Worm (Caenorhabditis elegans) whole organism, L1 larva: Measurements from ENCODE around the gene Y66C5A.2.

Experiments
- C04F5.9 ChIP-seq: sonication (generic microtip); optimal IDR thresholded peaks from 2 replicates; lab custom pipeline; 2016; ENCODE audit warnings: missing genetic modification characterization, missing compliant biosample characterization
- C16A3.4 ChIP-seq: fragments of 150-350 bp; optimal IDR thresholded peaks from 2 replicates; lab custom pipeline; 2014; ENCODE audit warnings: missing biosample characterization, missing genetic modification characterization
- F16B12.6 ChIP-seq: fragments of 150-350 bp; optimal IDR thresholded peaks from 2 replicates; lab custom pipeline; 2014; ENCODE audit warnings: missing biosample characterization, missing genetic modification characterization
- aha-1 ChIP-seq: fragments of 150-350 bp; optimal IDR thresholded peaks from 2 replicates; lab custom pipeline; 2014; ENCODE audit warnings: missing biosample characterization, missing genetic modification characterization
- aly-2 ChIP-seq: fragments of 150-350 bp; optimal IDR thresholded peaks from 2 replicates; lab custom pipeline; 2014; ENCODE audit warnings: missing biosample characterization, missing genetic modification characterization
- blmp-1 ChIP-seq: fragments of 150-350 bp; optimal IDR thresholded peaks from 2 replicates; lab custom pipeline; 2014; ENCODE audit warnings: missing biosample characterization, missing genetic modification characterization
- ceh-63 ChIP-seq: fragments of 200-800 bp; sonication (Bioruptor generic); optimal IDR thresholded peaks from 2 replicates; lab custom pipeline; 2018; ENCODE audit warnings: mild to moderate bottlenecking, missing genetic modification characterization, missing compliant biosample characterization
- ceh-82 ChIP-seq, 3 experiments: fragments of 150-350 bp in 1 of 3; sonication (generic microtip) in 2 of 3; optimal IDR thresholded peaks; 2 replicates each; lab custom pipeline; 2014 to 2017; ENCODE audit warnings: missing biosample characterization in 3 of 3, missing genetic modification characterization in 3 of 3
- ceh-90 ChIP-seq: sonication (generic microtip); optimal IDR thresholded peaks from 2 replicates; lab custom pipeline; 2016; ENCODE audit warnings: missing genetic modification characterization, missing compliant biosample characterization
- ces-1 ChIP-seq: fragments of 150-350 bp; optimal IDR thresholded peaks from 2 replicates; lab custom pipeline; 2014; ENCODE audit warnings: missing biosample characterization, missing genetic modification reagents, missing genetic modification characterization
- dpl-1 ChIP-seq, 3 experiments: fragments of 150-350 bp in 2 of 3; sonication (generic microtip) in 1 of 3; optimal IDR thresholded peaks; 2 replicates each; lab custom pipeline; 2014 to 2017; ENCODE audit warnings: missing biosample characterization in 3 of 3, missing genetic modification characterization in 3 of 3, missing genetic modification reagents in 3 of 3
- egl-13 ChIP-seq: sonication (generic microtip); optimal IDR thresholded peaks from 2 replicates; lab custom pipeline; 2016; ENCODE audit warnings: missing genotype, missing genetic modification reagents, missing genetic modification characterization, missing compliant biosample characterization
- egl-27 ChIP-seq, 2 experiments: fragments of 150-350 bp in 1 of 2; sonication (generic microtip); optimal IDR thresholded peaks; 3 replicates each; lab custom pipeline; 2017 to 2018; ENCODE audit warnings: missing biosample characterization in 2 of 2, missing genetic modification characterization in 2 of 2, missing genetic modification reagents in 2 of 2
- elt-2 ChIP-seq: sonication (generic microtip); optimal IDR thresholded peaks from 2 replicates; lab custom pipeline; 2016; ENCODE audit warnings: missing genetic modification characterization, mild to moderate bottlenecking, inconsistent platforms, missing compliant biosample characterization, missing genetic modification reagents
- elt-3 ChIP-seq, 6 experiments: fragments of 150-350 bp in 1 of 6; sonication (generic microtip); optimal IDR thresholded peaks; 2 replicates each; lab custom pipeline; 2017 to 2018; ENCODE audit warnings: missing biosample characterization in 6 of 6, missing genetic modification characterization in 6 of 6, inconsistent platforms in 1 of 6
- ets-5 ChIP-seq: fragments of 200-800 bp; sonication (Bioruptor generic); IDR thresholded peaks from 2 replicates; pipeline ENCODE4 v1.3.6; 2022; ENCODE audit warnings: missing genetic modification characterization, missing compliant biosample characterization
- fkh-10 ChIP-seq: sonication (generic microtip); optimal IDR thresholded peaks from 2 replicates; lab custom pipeline; 2017; ENCODE audit warnings: missing biosample characterization, missing genetic modification reagents, missing genetic modification characterization
- fkh-4 ChIP-seq: sonication (generic microtip); optimal IDR thresholded peaks from 2 replicates; lab custom pipeline; 2016; ENCODE audit warnings: missing compliant biosample characterization, missing genetic modification characterization, borderline replicate concordance
- fkh-8 ChIP-seq: sonication (generic microtip); optimal IDR thresholded peaks from 2 replicates; lab custom pipeline; 2016; ENCODE audit warnings: mild to moderate bottlenecking, missing genetic modification characterization, missing compliant biosample characterization
- grh-1 ChIP-seq: fragments of 200-800 bp; sonication (Bioruptor generic); IDR thresholded peaks from 2 replicates; pipeline ENCODE4 v1.3.6; 2022; ENCODE audit warnings: missing genetic modification reagents, missing genetic modification characterization, missing compliant biosample characterization
- hlh-17 ChIP-seq: fragments of 200-800 bp; sonication (Bioruptor generic); optimal IDR thresholded peaks from 2 replicates; lab custom pipeline; 2018; ENCODE audit warnings: missing genetic modification characterization, mild to moderate bottlenecking, missing compliant biosample characterization, moderate library complexity, borderline replicate concordance
- hlh-4 ChIP-seq: sonication (generic microtip); optimal IDR thresholded peaks from 2 replicates; lab custom pipeline; 2016; ENCODE audit warnings: mild to moderate bottlenecking, missing genetic modification characterization, missing compliant biosample characterization
- hpl-2 ChIP-seq: fragments of 150-350 bp; optimal IDR thresholded peaks from 2 replicates; lab custom pipeline; 2014; ENCODE audit warnings: missing biosample characterization, missing genetic modification reagents, missing genetic modification characterization
- isw-1 ChIP-seq: fragments of 200-800 bp; sonication (Bioruptor generic); IDR thresholded peaks from 2 replicates; pipeline ENCODE4 v1.3.6; 2022; ENCODE audit warnings: missing genetic modification characterization, missing compliant biosample characterization
- lin-14 ChIP-seq: fragments of 200-800 bp; sonication (Bioruptor generic); optimal IDR thresholded peaks from 2 replicates; lab custom pipeline; 2018; ENCODE audit warnings: mild to moderate bottlenecking, missing genetic modification characterization, moderate library complexity, missing compliant biosample characterization
- lin-15B ChIP-seq: fragments of 150-350 bp; sonication (generic microtip); optimal IDR thresholded peaks from 3 replicates; lab custom pipeline; 2014; ENCODE audit warnings: missing biosample characterization, missing genetic modification characterization
- lin-35 ChIP-seq, 2 experiments: fragments of 150-350 bp; optimal IDR thresholded peaks; 2 replicates each; lab custom pipeline; 2014; ENCODE audit warnings: missing biosample characterization in 2 of 2, missing genetic modification characterization in 2 of 2, missing genetic modification reagents in 2 of 2
- lir-3 ChIP-seq: sonication (generic microtip); optimal IDR thresholded peaks from 2 replicates; lab custom pipeline; 2016; ENCODE audit warnings: mild to moderate bottlenecking, missing genetic modification characterization, moderate library complexity, missing compliant biosample characterization; ENCODE audit not compliant: poor library complexity
- mdl-1 ChIP-seq, 2 experiments: fragments of 150-350 bp; optimal IDR thresholded peaks; 2 replicates each; lab custom pipeline; 2014 to 2017; ENCODE audit warnings: missing biosample characterization in 2 of 2, missing genetic modification characterization in 2 of 2, inconsistent platforms in 1 of 2
- nhr-12 ChIP-seq: sonication (generic microtip); optimal IDR thresholded peaks from 2 replicates; lab custom pipeline; 2017; ENCODE audit warnings: missing biosample characterization, missing genetic modification characterization
- nhr-19 ChIP-seq: fragments of 200-800 bp; sonication (Bioruptor generic); conservative IDR thresholded peaks from 2 replicates; pipeline ENCODE4 v1.3.6; 2022; ENCODE audit warnings: missing genetic modification characterization, missing compliant biosample characterization
- nhr-237 ChIP-seq: fragments of 150-350 bp; optimal IDR thresholded peaks from 2 replicates; lab custom pipeline; 2014; ENCODE audit warnings: missing biosample characterization, missing genetic modification characterization
- nhr-28 ChIP-seq: fragments of 150-350 bp; optimal IDR thresholded peaks from 2 replicates; lab custom pipeline; 2014; ENCODE audit warnings: missing biosample characterization, missing genetic modification characterization
- nhr-47 ChIP-seq: sonication (generic microtip); optimal IDR thresholded peaks from 2 replicates; lab custom pipeline; 2016; ENCODE audit warnings: mild to moderate bottlenecking, missing genetic modification characterization, moderate library complexity, missing compliant biosample characterization
- nhr-71 ChIP-seq: sonication (generic microtip); optimal IDR thresholded peaks from 2 replicates; lab custom pipeline; 2016; ENCODE audit warnings: mild to moderate bottlenecking, missing genetic modification characterization, moderate library complexity, missing compliant biosample characterization
- nhr-77 ChIP-seq: fragments of 150-350 bp; optimal IDR thresholded peaks from 2 replicates; lab custom pipeline; 2014; ENCODE audit warnings: missing biosample characterization, missing genetic modification characterization
- nhr-85 ChIP-seq: sonication (generic microtip); peaks from one replicate; lab custom pipeline; 2016; ENCODE audit warnings: missing genetic modification characterization, inconsistent platforms, missing compliant biosample characterization
- nhr-90 ChIP-seq: sonication (generic microtip); optimal IDR thresholded peaks from 2 replicates; lab custom pipeline; 2016; ENCODE audit warnings: mild to moderate bottlenecking, missing genetic modification characterization, missing compliant biosample characterization; ENCODE audit not compliant: poor library complexity
- pag-3 ChIP-seq: sonication (generic microtip); optimal IDR thresholded peaks from 2 replicates; lab custom pipeline; 2017; ENCODE audit warnings: missing genetic modification characterization, mild to moderate bottlenecking, missing compliant biosample characterization, antibody characterized with exemption, borderline replicate concordance; ENCODE audit not compliant: insufficient read depth
- pax-3 ChIP-seq: fragments of 200-800 bp; sonication (Bioruptor generic); optimal IDR thresholded peaks from 2 replicates; lab custom pipeline; 2018; ENCODE audit warnings: mild to moderate bottlenecking, missing genetic modification characterization, moderate library complexity, missing compliant biosample characterization
- pqm-1 ChIP-seq: sonication (generic microtip); optimal IDR thresholded peaks from 3 replicates; lab custom pipeline; 2017; ENCODE audit warnings: missing biosample characterization, missing genetic modification characterization
- rnt-1 ChIP-seq: sonication (generic microtip); optimal IDR thresholded peaks from 2 replicates; lab custom pipeline; 2016; ENCODE audit warnings: mild to moderate bottlenecking, missing genetic modification characterization, moderate library complexity, missing compliant biosample characterization
- snpc-4 ChIP-seq: fragments of 150-350 bp; optimal IDR thresholded peaks from 2 replicates; lab custom pipeline; 2014; ENCODE audit warnings: missing biosample characterization, missing genetic modification characterization
- sox-4 ChIP-seq: sonication (generic microtip); optimal IDR thresholded peaks from 2 replicates; lab custom pipeline; 2016; ENCODE audit warnings: missing genetic modification characterization, missing compliant biosample characterization
- sptf-1 ChIP-seq: fragments of 150-350 bp; optimal IDR thresholded peaks from 2 replicates; lab custom pipeline; 2014; ENCODE audit warnings: missing biosample characterization, missing genetic modification characterization
- sup-37 ChIP-seq: fragments of 200-800 bp; sonication (Bioruptor generic); optimal IDR thresholded peaks from 2 replicates; lab custom pipeline; 2018; ENCODE audit warnings: mild to moderate bottlenecking, missing genetic modification characterization, missing compliant biosample characterization
- swsn-7 ChIP-seq: sonication (generic microtip); optimal IDR thresholded peaks from 2 replicates; lab custom pipeline; 2016; ENCODE audit warnings: missing genetic modification characterization, missing compliant biosample characterization
- tlp-1 ChIP-seq: fragments of 150-350 bp; optimal IDR thresholded peaks from 2 replicates; lab custom pipeline; 2014; ENCODE audit warnings: missing biosample characterization, missing genetic modification characterization
- unc-98 ChIP-seq: fragments of 200-800 bp; sonication (Bioruptor generic); IDR thresholded peaks from 2 replicates; pipeline ENCODE4 v1.3.6; 2022; ENCODE audit warnings: missing genetic modification characterization, missing compliant biosample characterization
- ztf-11 ChIP-seq, 2 experiments: sonication (generic microtip); optimal IDR thresholded peaks; 2 replicates each; lab custom pipeline; 2016 to 2017; ENCODE audit warnings: missing genetic modification characterization in 2 of 2, missing biosample characterization in 1 of 2, missing compliant biosample characterization in 1 of 2
- ztf-4 ChIP-seq: fragments of 150-350 bp; optimal IDR thresholded peaks from 2 replicates; lab custom pipeline; 2014; ENCODE audit warnings: missing biosample characterization, missing genetic modification characterization

Gene Y66C5A.2

ce11 chrX:14478743-14479428 is 18.4 kb downstream of the Y66C5A.2 start, which contains the start of gene M163.11:
M163.11 (plus strand) TSS chrX:14479378.
- peak in 1 of 6 experiments; percentile 12 for TF ChIP-seq elt-3 (tag; optimal IDR thresholded peaks at IDR 0.05; lab: Kevin White, UChicago)
- peak; percentile 6 for TF ChIP-seq lin-14 (GFP tag; lab: Kevin White, UChicago)
- TF ChIP-seq ceh-90 (tag; lab: Kevin White, UChicago), result no peak
- TF ChIP-seq sptf-1 (tag; lab: Kevin White, UChicago), result no peak
- no peak for TF ChIP-seq isw-1 (GFP tag; lab: Robert Waterston, UW)
- peak; percentile 49 for TF ChIP-seq snpc-4 (tag; lab: Kevin White, UChicago)
- TF ChIP-seq ztf-4, result no peak
- TF ChIP-seq swsn-7 (tag; lab: Kevin White, UChicago), result no peak
- no peak for TF ChIP-seq hlh-4 (tag; lab: Kevin White, UChicago)
- TF ChIP-seq lir-3 (tag; lab: Kevin White, UChicago), result no peak
- peak; percentile 24 for TF ChIP-seq elt-2 (tag; lab: Kevin White, UChicago)
- TF ChIP-seq nhr-12 (tag; lab: Kevin White, UChicago), result no peak
- no peak for TF ChIP-seq lin-15B (tag; lab: Kevin White, UChicago)
- TF ChIP-seq egl-13 (tag; lab: Kevin White, UChicago), result no peak
- no peak for TF ChIP-seq C04F5.9 (tag; lab: Kevin White, UChicago)
- peak; percentile 54 for TF ChIP-seq nhr-90
- no peak for TF ChIP-seq blmp-1 (tag; lab: Kevin White, UChicago)
- peak; percentile 63 for TF ChIP-seq nhr-71
- TF ChIP-seq ceh-82 (tag; optimal IDR thresholded peaks at IDR 0.05; lab: Kevin White, UChicago), result no peak
- TF ChIP-seq lin-35 (GFP tag; optimal IDR thresholded peaks at IDR 0.05; lab: Kevin White, UChicago), result peak in 1 of 2 experiments; percentile 40
- no peak for TF ChIP-seq fkh-10 (GFP tag; lab: Kevin White, UChicago)
- TF ChIP-seq aha-1 (tag; lab: Kevin White, UChicago), result no peak
- TF ChIP-seq F16B12.6 (tag; lab: Kevin White, UChicago), result no peak
- no peak for TF ChIP-seq unc-98 (GFP tag; lab: Robert Waterston, UW)
- TF ChIP-seq ces-1, result no peak
- TF ChIP-seq nhr-77, result no peak
- TF ChIP-seq hlh-17 (GFP tag; lab: Kevin White, UChicago), result no peak
- peak; percentile 16 for TF ChIP-seq nhr-47 (tag; lab: Kevin White, UChicago)
- TF ChIP-seq nhr-85 (tag; lab: Kevin White, UChicago), result no peak
- no peak for TF ChIP-seq fkh-4 (tag; lab: Kevin White, UChicago)
- TF ChIP-seq egl-27 (tag; optimal IDR thresholded peaks at IDR 0.05; lab: Kevin White, UChicago), result no peak
- no peak for TF ChIP-seq aly-2 (tag; lab: Kevin White, UChicago)
- TF ChIP-seq ceh-63 (GFP tag; lab: Kevin White, UChicago), result no peak
- peak; percentile 55 for TF ChIP-seq rnt-1
- TF ChIP-seq ztf-11 (tag; optimal IDR thresholded peaks at IDR 0.05; lab: Kevin White, UChicago), result no peak
- no peak for TF ChIP-seq pax-3 (tag; lab: Kevin White, UChicago)
- TF ChIP-seq pqm-1, result no peak
- no peak for TF ChIP-seq C16A3.4 (tag; lab: Kevin White, UChicago)
- TF ChIP-seq pag-3 (tag; lab: Kevin White, UChicago), result no peak
- TF ChIP-seq tlp-1 (tag; lab: Kevin White, UChicago), result no peak
- no peak for TF ChIP-seq sup-37 (GFP tag; lab: Kevin White, UChicago)
- no peak for TF ChIP-seq fkh-8
- TF ChIP-seq mdl-1 (tag; optimal IDR thresholded peaks at IDR 0.05; lab: Kevin White, UChicago), result peak in 1 of 2 experiments; percentile 5
- TF ChIP-seq grh-1, result no peak
- TF ChIP-seq sox-4, result no peak
- TF ChIP-seq nhr-19 (GFP tag; lab: Robert Waterston, UW), result peak; percentile 58
- TF ChIP-seq hpl-2 (GFP tag; lab: Kevin White, UChicago), result no peak
- TF ChIP-seq nhr-28, result no peak
- no peak for TF ChIP-seq ets-5 (GFP tag; lab: Robert Waterston, UW)
- TF ChIP-seq nhr-237, result no peak
- TF ChIP-seq dpl-1 (GFP tag; optimal IDR thresholded peaks at IDR 0.05; lab: Kevin White, UChicago), result no peak
